Worm (Caenorhabditis elegans) whole organism, young adult: ENCODE measurements around the gene C16C10.13.

Experiments used
- B0336.3 ChIP-seq: fragments of 200-800 bp; sonication (Bioruptor generic); IDR thresholded peaks from 2 replicates; pipeline ENCODE4 v1.3.6; 2022; ENCODE audit warnings: missing genetic modification characterization, missing compliant biosample characterization
- C06A6.2 ChIP-seq: fragments of 200-800 bp; sonication (Bioruptor generic); conservative IDR thresholded peaks from 2 replicates; pipeline ENCODE4 v1.3.6; 2022; ENCODE audit warnings: missing genetic modification characterization, missing compliant biosample characterization
- D2030.7 ChIP-seq: fragments of 200-800 bp; sonication (Bioruptor generic); IDR thresholded peaks from 2 replicates; pipeline ENCODE4 v1.3.6; 2022; ENCODE audit warnings: missing genetic modification reagents, missing genetic modification characterization, missing compliant biosample characterization
- F22D6.2 ChIP-seq: sonication (generic microtip); optimal IDR thresholded peaks from 2 replicates; lab custom pipeline; 2016; ENCODE audit warnings: mild to moderate bottlenecking, missing genetic modification characterization, missing compliant biosample characterization
- F23B12.7 ChIP-seq: sonication (generic microtip); optimal IDR thresholded peaks from 2 replicates; lab custom pipeline; 2017; ENCODE audit warnings: missing genetic modification characterization, mild to moderate bottlenecking, missing compliant biosample characterization, antibody characterized with exemption, moderate library complexity; ENCODE audit not compliant: insufficient read depth
- F33H1.4 ChIP-seq: fragments of 200-800 bp; sonication (Bioruptor generic); IDR thresholded peaks from 2 replicates; pipeline ENCODE4 v1.3.6; 2022; ENCODE audit warnings: missing genetic modification reagents, missing genetic modification characterization, missing compliant biosample characterization
- F39B2.1 ChIP-seq: fragments of 200-800 bp; sonication (Bioruptor generic); IDR thresholded peaks from 2 replicates; pipeline ENCODE4 v1.3.6; 2022; ENCODE audit warnings: missing genetic modification reagents, missing genetic modification characterization, missing compliant biosample characterization
- F57A8.1 ChIP-seq: fragments of 200-800 bp; sonication (Bioruptor generic); optimal IDR thresholded peaks from 2 replicates; lab custom pipeline; 2018; ENCODE audit warnings: mild to moderate bottlenecking, missing genetic modification characterization, moderate library complexity, missing compliant biosample characterization
- K11D2.4 ChIP-seq: fragments of 200-800 bp; sonication (Bioruptor generic); IDR thresholded peaks from 2 replicates; pipeline ENCODE4 v1.3.6; 2022; ENCODE audit warnings: missing genetic modification reagents, missing genetic modification characterization, missing compliant biosample characterization
- T26A5.8 ChIP-seq: sonication (generic microtip); optimal IDR thresholded peaks from 2 replicates; lab custom pipeline; 2016; ENCODE audit warnings: missing genetic modification characterization, missing compliant biosample characterization
- Y56A3A.18 ChIP-seq: fragments of 200-800 bp; sonication (Bioruptor generic); IDR thresholded peaks from 2 replicates; pipeline ENCODE4 v1.3.6; 2022; ENCODE audit warnings: missing genetic modification reagents, missing genetic modification characterization, missing compliant biosample characterization
- Y67H2A.10 ChIP-seq: fragments of 200-800 bp; sonication (Bioruptor generic); conservative IDR thresholded peaks from 2 replicates; pipeline ENCODE4 v1.3.6; 2022; ENCODE audit warnings: missing genetic modification reagents, missing genetic modification characterization, missing compliant biosample characterization
- Y95B8A.8 ChIP-seq: fragments of 200-800 bp; sonication (Bioruptor generic); IDR thresholded peaks from 2 replicates; pipeline ENCODE4 v1.3.6; 2022; ENCODE audit warnings: missing genetic modification reagents, missing genetic modification characterization, missing compliant biosample characterization
- ZK185.1 ChIP-seq: sonication (generic microtip); optimal IDR thresholded peaks from 2 replicates; lab custom pipeline; 2016; ENCODE audit warnings: mild to moderate bottlenecking, missing genetic modification characterization, missing compliant biosample characterization; ENCODE audit not compliant: poor library complexity, severe bottlenecking
- atf-7 ChIP-seq: sonication (generic microtip); optimal IDR thresholded peaks from 2 replicates; lab custom pipeline; 2017; ENCODE audit warnings: mild to moderate bottlenecking, missing genetic modification characterization, missing compliant biosample characterization
- attf-3 ChIP-seq: fragments of 200-800 bp; sonication (Bioruptor generic); conservative IDR thresholded peaks from 2 replicates; pipeline ENCODE4 v1.3.6; 2022; ENCODE audit warnings: missing genetic modification reagents, missing genetic modification characterization, missing compliant biosample characterization
- ceh-100 ChIP-seq: fragments of 200-800 bp; sonication (Bioruptor generic); IDR thresholded peaks from 2 replicates; pipeline ENCODE4 v1.3.6; 2022; ENCODE audit warnings: missing genetic modification reagents, missing genetic modification characterization, missing compliant biosample characterization
- ceh-79 ChIP-seq: sonication (generic microtip); optimal IDR thresholded peaks from 2 replicates; lab custom pipeline; 2017; ENCODE audit warnings: mild to moderate bottlenecking, missing genetic modification characterization, missing compliant biosample characterization
- chd-7 ChIP-seq: sonication (generic microtip); optimal IDR thresholded peaks from 2 replicates; lab custom pipeline; 2016; ENCODE audit warnings: mild to moderate bottlenecking, missing genetic modification characterization, moderate library complexity, missing compliant biosample characterization
- dox-1 ChIP-seq: fragments of 200-800 bp; sonication (Bioruptor generic); IDR thresholded peaks from 2 replicates; pipeline ENCODE4 v1.3.6; 2022; ENCODE audit warnings: missing genetic modification reagents, missing genetic modification characterization, missing compliant biosample characterization
- dpl-1 ChIP-seq: fragments of 150-350 bp; optimal IDR thresholded peaks from 2 replicates; lab custom pipeline; 2014; ENCODE audit warnings: missing biosample characterization, missing genetic modification reagents, missing genetic modification characterization
- efl-1 ChIP-seq: fragments of 150-350 bp; optimal IDR thresholded peaks from 2 replicates; lab custom pipeline; 2014; ENCODE audit warnings: missing biosample characterization, missing genetic modification reagents, missing genetic modification characterization
- egl-44 ChIP-seq: fragments of 200-800 bp; sonication (Bioruptor generic); IDR thresholded peaks from 2 replicates; pipeline ENCODE4 v1.3.6; 2022; ENCODE audit warnings: missing genetic modification reagents, missing genetic modification characterization, missing compliant biosample characterization
- egrh-3 ChIP-seq: fragments of 200-800 bp; sonication (Bioruptor generic); IDR thresholded peaks from 2 replicates; pipeline ENCODE4 v1.3.6; 2022; ENCODE audit warnings: missing genetic modification reagents, missing genetic modification characterization, missing compliant biosample characterization
- ekl-4 ChIP-seq: fragments of 200-800 bp; sonication (Bioruptor generic); IDR thresholded peaks from 2 replicates; pipeline ENCODE4 v1.3.6; 2022; ENCODE audit warnings: missing genetic modification reagents, missing genetic modification characterization, missing compliant biosample characterization
- him-1 ChIP-seq: sonication (generic microtip); optimal IDR thresholded peaks from 2 replicates; lab custom pipeline; 2016; ENCODE audit warnings: missing genotype, missing genetic modification reagents, missing genetic modification characterization, missing compliant biosample characterization
- hlh-12 ChIP-seq: sonication (generic microtip); optimal IDR thresholded peaks from 2 replicates; lab custom pipeline; 2016; ENCODE audit warnings: missing genetic modification characterization, missing compliant biosample characterization
- hlh-26 ChIP-seq: fragments of 200-800 bp; sonication (Bioruptor generic); conservative IDR thresholded peaks from 2 replicates; pipeline ENCODE4 v1.3.6; 2022; ENCODE audit warnings: missing genetic modification reagents, missing genetic modification characterization, missing compliant biosample characterization
- hmg-1.2 ChIP-seq: fragments of 200-800 bp; sonication (Bioruptor generic); IDR thresholded peaks from 2 replicates; pipeline ENCODE4 v1.3.6; 2022; ENCODE audit warnings: missing genetic modification reagents, missing genetic modification characterization, missing compliant biosample characterization
- hrde-1 ChIP-seq: sonication (generic microtip); optimal IDR thresholded peaks from 2 replicates; lab custom pipeline; 2016; ENCODE audit warnings: missing genetic modification characterization, mild to moderate bottlenecking, missing compliant biosample characterization, moderate library complexity, missing genotype, missing genetic modification reagents, borderline replicate concordance
- hsf-1 ChIP-seq: fragments of 200-800 bp; sonication (Bioruptor generic); IDR thresholded peaks from 2 replicates; pipeline ENCODE4 v1.3.6; 2022; ENCODE audit warnings: missing genetic modification reagents, missing genetic modification characterization, missing compliant biosample characterization
- lag-1 ChIP-seq: fragments of 200-800 bp; sonication (Bioruptor generic); IDR thresholded peaks from 2 replicates; pipeline ENCODE4 v1.3.6; 2022; ENCODE audit warnings: missing genetic modification reagents, missing genetic modification characterization, missing compliant biosample characterization
- let-526 ChIP-seq: fragments of 200-800 bp; sonication (Bioruptor generic); IDR thresholded peaks from 2 replicates; pipeline ENCODE4 v1.3.6; 2022; ENCODE audit warnings: missing genetic modification reagents, missing genetic modification characterization, missing compliant biosample characterization
- lin-26 ChIP-seq: fragments of 200-800 bp; sonication (Bioruptor generic); IDR thresholded peaks from 2 replicates; pipeline ENCODE4 v1.3.6; 2022; ENCODE audit warnings: missing genetic modification reagents, missing genetic modification characterization, missing compliant biosample characterization
- lin-35 ChIP-seq, 3 experiments: fragments of 150-350 bp in 2 of 3; sonication (generic microtip) in 1 of 3; optimal IDR thresholded peaks; 2 replicates each; lab custom pipeline; 2014 to 2018; ENCODE audit warnings: missing biosample characterization in 3 of 3, missing genetic modification characterization in 3 of 3, missing genetic modification reagents in 3 of 3
- lir-1 ChIP-seq: fragments of 200-800 bp; sonication (Bioruptor generic); conservative IDR thresholded peaks from 2 replicates; pipeline ENCODE4 v1.3.6; 2022; ENCODE audit warnings: missing genetic modification reagents, missing genetic modification characterization, missing compliant biosample characterization
- madf-6 ChIP-seq: fragments of 200-800 bp; sonication (Bioruptor generic); IDR thresholded peaks from 2 replicates; pipeline ENCODE4 v1.3.6; 2022; ENCODE audit warnings: missing genetic modification reagents, missing genetic modification characterization, missing compliant biosample characterization
- nfyb-1 ChIP-seq: fragments of 200-800 bp; sonication (Bioruptor generic); IDR thresholded peaks from 2 replicates; pipeline ENCODE4 v1.3.6; 2022; ENCODE audit warnings: missing genetic modification reagents, missing genetic modification characterization, missing compliant biosample characterization
- nhr-90 ChIP-seq: sonication (generic microtip); optimal IDR thresholded peaks from 2 replicates; lab custom pipeline; 2016; ENCODE audit warnings: missing genotype, mild to moderate bottlenecking, missing genetic modification characterization, missing compliant biosample characterization
- pha-4 ChIP-seq: fragments of 150-350 bp; sonication (generic microtip); optimal IDR thresholded peaks from 2 replicates; lab custom pipeline; 2014; ENCODE audit warnings: missing biosample characterization, missing genetic modification reagents, missing genetic modification characterization
- rcor-1 ChIP-seq: fragments of 200-800 bp; sonication (Bioruptor generic); IDR thresholded peaks from 2 replicates; pipeline ENCODE4 v1.3.6; 2022; ENCODE audit warnings: missing genetic modification reagents, missing genetic modification characterization, missing compliant biosample characterization
- repo-1 ChIP-seq: sonication (generic microtip); optimal IDR thresholded peaks from 2 replicates; lab custom pipeline; 2017; ENCODE audit warnings: mild to moderate bottlenecking, missing genetic modification characterization, missing compliant biosample characterization
- sdz-38 ChIP-seq: sonication (generic microtip); optimal IDR thresholded peaks from 2 replicates; lab custom pipeline; 2016; ENCODE audit warnings: missing genotype, missing genetic modification characterization, missing compliant biosample characterization
- somi-1 ChIP-seq: fragments of 200-800 bp; sonication (Bioruptor generic); optimal IDR thresholded peaks from 2 replicates; lab custom pipeline; 2018; ENCODE audit warnings: mild to moderate bottlenecking, missing genetic modification characterization, missing compliant biosample characterization
- unc-130 ChIP-seq: sonication (generic microtip); optimal IDR thresholded peaks from 2 replicates; lab custom pipeline; 2016; ENCODE audit warnings: missing genetic modification reagents, missing genetic modification characterization, missing compliant biosample characterization
- zim-3 ChIP-seq: sonication (generic microtip); optimal IDR thresholded peaks from 2 replicates; lab custom pipeline; 2017; ENCODE audit warnings: mild to moderate bottlenecking, missing genetic modification characterization, moderate library complexity, missing compliant biosample characterization
- ztf-25 ChIP-seq: fragments of 200-800 bp; sonication (Bioruptor generic); IDR thresholded peaks from 2 replicates; pipeline ENCODE4 v1.3.6; 2022; ENCODE audit warnings: missing genetic modification reagents, missing genetic modification characterization, missing compliant biosample characterization
- ztf-26 ChIP-seq: sonication (generic microtip); optimal IDR thresholded peaks from 2 replicates; lab custom pipeline; 2017; ENCODE audit warnings: missing genetic modification characterization, missing compliant biosample characterization
- ztf-28 ChIP-seq: fragments of 200-800 bp; sonication (Bioruptor generic); IDR thresholded peaks from 2 replicates; pipeline ENCODE4 v1.3.6; 2022; ENCODE audit warnings: missing genetic modification reagents, missing genetic modification characterization, missing compliant biosample characterization

Gene C16C10.13

ce11 chrIII:4196301-4196987 lies 20.2 kb downstream of the C16C10.13 start (continued):
- TF ChIP-seq ceh-100 (GFP tag; lab: Robert Waterston, UW) (no peak), F23B12.7 (tag; lab: Kevin White, UChicago) (no peak), ztf-26 (tag; lab: Kevin White, UChicago) (no peak), egrh-3 (GFP tag; lab: Robert Waterston, UW) (no peak), Y67H2A.10 (GFP tag; lab: Robert Waterston, UW) (0 out of 2 replicates have a peak, but pooled peaks have one; percentile 14), unc-130 (GFP tag; lab: Kevin White, UChicago) (no peak), sdz-38 (tag; lab: Kevin White, UChicago) (no peak), F33H1.4 (GFP tag; lab: Robert Waterston, UW) (no peak), atf-7 (no peak), ZK185.1 (tag; lab: Kevin White, UChicago) (peak; percentile 11), hmg-1.2 (GFP tag; lab: Robert Waterston, UW) (peak; percentile 66; the same call in 1 of the 2 replicates), ztf-28 (no peak), D2030.7 (GFP tag; lab: Robert Waterston, UW) (0 out of 2 replicates have a peak, but pooled peaks have one; percentile 18), lin-35 (GFP tag; optimal IDR thresholded peaks at IDR 0.05; lab: Kevin White, UChicago) (peak in 1 of 3 experiments; percentile 23), nfyb-1 (GFP tag; lab: Robert Waterston, UW) (no peak), let-526 (GFP tag; lab: Robert Waterston, UW) (no peak), Y95B8A.8 (GFP tag; lab: Robert Waterston, UW) (no peak), hsf-1 (GFP tag; lab: Robert Waterston, UW) (no peak), ztf-25 (no peak), chd-7 (tag; lab: Kevin White, UChicago) (no peak), F39B2.1 (GFP tag; lab: Robert Waterston, UW) (no peak), attf-3 (GFP tag; lab: Robert Waterston, UW) (no peak), lir-1 (GFP tag; lab: Robert Waterston, UW) (no peak), efl-1 (GFP tag; lab: Kevin White, UChicago) (peak; percentile 57), him-1 (no peak), dpl-1 (no peak), dox-1 (0 out of 2 replicates have a peak, but pooled peaks have one; percentile 20), pha-4 (tag; lab: Kevin White, UChicago) (no peak), T26A5.8 (no peak), ekl-4 (peak; percentile 31; the same call in 1 of the 2 replicates), hrde-1 (tag; lab: Kevin White, UChicago) (no peak), nhr-90 (tag; lab: Kevin White, UChicago) (no peak), rcor-1 (GFP tag; lab: Robert Waterston, UW) (no peak), ceh-79 (tag; lab: Kevin White, UChicago) (no peak), madf-6 (no peak), lag-1 (no peak), repo-1 (tag; lab: Kevin White, UChicago) (no peak), C06A6.2 (GFP tag; lab: Robert Waterston, UW) (no peak), hlh-12 (tag; lab: Kevin White, UChicago) (no peak), F57A8.1 (no peak), Y56A3A.18 (GFP tag; lab: Robert Waterston, UW) (no peak), F22D6.2 (tag; lab: Kevin White, UChicago) (no peak), zim-3 (tag; lab: Kevin White, UChicago) (no peak), hlh-26 (GFP tag; lab: Robert Waterston, UW) (no peak), egl-44 (GFP tag; lab: Robert Waterston, UW) (no peak), somi-1 (no peak), B0336.3 (GFP tag; lab: Robert Waterston, UW) (no peak), lin-26 (GFP tag; lab: Robert Waterston, UW) (no peak), K11D2.4 (GFP tag; lab: Robert Waterston, UW) (no peak)
